1 fruit fly cellular context compared by ENCODE assay signal in genomic region chr2L:12045941-12046855, dm6.
TF ChIP-seq lines count a peak whose summit lies in the region.

Gene CG6770, minus strand, starts transcription at chr2L:12046118.

TF ChIP-seq in whole organism, embryonic, 481 proteins besides CTCF, POLR2A, EP300 and RAD21 (continued from another document and continues in another):
- peak; percentile 72 for TF ChIP-seq run (tag; optimal IDR thresholded peaks at IDR 0.05; lab: Kevin White, UChicago)
- TF ChIP-seq Max (GFP tag; optimal IDR thresholded peaks at IDR 0.05; lab: Kevin White, UChicago) = peak; percentile 61
- TF ChIP-seq ttk (GFP tag; IDR thresholded peaks at IDR 0.05; lab: Robert Waterston, UW) = peak; percentile 81
- TF ChIP-seq nau (GFP tag; optimal IDR thresholded peaks at IDR 0.05; lab: Kevin White, UChicago) = peak; percentile 64
- TF ChIP-seq CG31365 (tag; optimal IDR thresholded peaks at IDR 0.05; lab: Kevin White, UChicago) = peak; percentile 25
- TF ChIP-seq Gug (GFP tag; IDR thresholded peaks at IDR 0.05; lab: Robert Waterston, UW) = no peak; the same call in 3 of the 4 replicates
- peak; percentile 39 for TF ChIP-seq cato (GFP tag; optimal IDR thresholded peaks at IDR 0.05; lab: Kevin White, UChicago; ENCODE audit: borderline replicate concordance)
- peak in 1 of 2 experiments; percentile 74 for TF ChIP-seq Eip74EF (GFP tag; optimal IDR thresholded peaks at IDR 0.05; lab: Kevin White, UChicago)
- TF ChIP-seq CG31441 (GFP tag; IDR thresholded peaks at IDR 0.05; lab: Robert Waterston, UW) = peak; percentile 81
- TF ChIP-seq CG7987 (GFP tag; optimal IDR thresholded peaks at IDR 0.05; lab: Kevin White, UChicago) = peak; percentile 42
- TF ChIP-seq dimm (GFP tag; IDR thresholded peaks at IDR 0.05; lab: Robert Waterston, UW) = peak; percentile 57
- TF ChIP-seq NC2β (GFP tag; optimal IDR thresholded peaks at IDR 0.05; lab: Kevin White, UChicago) = peak; percentile 7
- peak; percentile 57 for TF ChIP-seq Blimp-1 (GFP tag; optimal IDR thresholded peaks at IDR 0.05; lab: Kevin White, UChicago)
- peak; percentile 49 for TF ChIP-seq Vsx1 (GFP tag; optimal IDR thresholded peaks at IDR 0.05; lab: Kevin White, UChicago)
- peak; percentile 67; the same call in 1 of the 2 replicates for TF ChIP-seq CG7372 (GFP tag; IDR thresholded peaks at IDR 0.05; lab: Robert Waterston, UW)
- TF ChIP-seq sug (tag; optimal IDR thresholded peaks at IDR 0.05; lab: Kevin White, UChicago) = peak; percentile 78
- no peak for TF ChIP-seq fru (optimal IDR thresholded peaks at IDR 0.05; lab: Kevin White, UChicago)
- TF ChIP-seq p53 (GFP tag; optimal IDR thresholded peaks at IDR 0.05; lab: Kevin White, UChicago) = peak; percentile 4
- TF ChIP-seq org-1 (GFP tag; optimal IDR thresholded peaks at IDR 0.05; lab: Kevin White, UChicago) = peak; percentile 49
- no peak for TF ChIP-seq CG8089 (GFP tag; optimal IDR thresholded peaks at IDR 0.05; lab: Kevin White, UChicago)
- peak; percentile 67 for TF ChIP-seq Nf-YB (GFP tag; optimal IDR thresholded peaks at IDR 0.05; lab: Kevin White, UChicago)
- TF ChIP-seq repo (GFP tag; optimal IDR thresholded peaks at IDR 0.05; lab: Kevin White, UChicago) = no peak
- TF ChIP-seq CG7745 (tag; optimal IDR thresholded peaks at IDR 0.05; lab: Kevin White, UChicago) = no peak
- peak; percentile 73 for TF ChIP-seq sd (tag; optimal IDR thresholded peaks at IDR 0.05; lab: Kevin White, UChicago)
- peak; percentile 71 for TF ChIP-seq Xbp1 (GFP tag; optimal IDR thresholded peaks at IDR 0.05; lab: Kevin White, UChicago)
- TF ChIP-seq ssp (GFP tag; IDR thresholded peaks at IDR 0.05; lab: Robert Waterston, UW) = peak; percentile 68; the same call in 1 of the 2 replicates
- TF ChIP-seq CG16813 (GFP tag; IDR thresholded peaks at IDR 0.05; lab: Robert Waterston, UW; ENCODE audit: partially characterized antibody) = no peak
- peak; percentile 88 for TF ChIP-seq ranshi (GFP tag; IDR thresholded peaks at IDR 0.05; lab: Robert Waterston, UW)
- no peak for TF ChIP-seq CG10654 (GFP tag; optimal IDR thresholded peaks at IDR 0.05; lab: Kevin White, UChicago)
- peak; percentile 80 for TF ChIP-seq CG14441 (GFP tag; IDR thresholded peaks at IDR 0.05; lab: Robert Waterston, UW)
- TF ChIP-seq yki (optimal IDR thresholded peaks at IDR 0.05; lab: Kevin White, UChicago) = no peak
- TF ChIP-seq CG9215 (GFP tag; IDR thresholded peaks at IDR 0.05; lab: Robert Waterston, UW) = peak; percentile 65
- no peak for TF ChIP-seq HmgD (GFP tag; optimal IDR thresholded peaks at IDR 0.05; lab: Kevin White, UChicago)
- TF ChIP-seq inv (GFP tag; IDR thresholded peaks at IDR 0.05; lab: Robert Waterston, UW; ENCODE audit: partially characterized antibody) = no peak
- no peak for TF ChIP-seq HLHmδ (GFP tag; optimal IDR thresholded peaks at IDR 0.05; lab: Kevin White, UChicago)
- no peak; the same call in 1 of the 2 replicates for TF ChIP-seq CG43689 (GFP tag; IDR thresholded peaks at IDR 0.05; lab: Robert Waterston, UW)
- peak; percentile 78 for TF ChIP-seq Xrp1 (GFP tag; IDR thresholded peaks at IDR 0.05; lab: Robert Waterston, UW)
- no peak for TF ChIP-seq hth (optimal IDR thresholded peaks at IDR 0.05; lab: Kevin White, UChicago)
- TF ChIP-seq ken (GFP tag; IDR thresholded peaks at IDR 0.05; lab: Robert Waterston, UW) = peak; percentile 73
- TF ChIP-seq HLH4C (GFP tag; IDR thresholded peaks at IDR 0.05; lab: Robert Waterston, UW; ENCODE audit: partially characterized antibody) = peak; percentile 34; the same call in 2 of the 3 replicates
- TF ChIP-seq bsh (GFP tag; optimal IDR thresholded peaks at IDR 0.05; lab: Kevin White, UChicago) = peak; percentile 46 to 75
- TF ChIP-seq mirr (GFP tag; optimal IDR thresholded peaks at IDR 0.05; lab: Kevin White, UChicago) = no peak
- no peak for TF ChIP-seq sc (optimal IDR thresholded peaks at IDR 0.05; lab: Kevin White, UChicago)
- TF ChIP-seq sc (GFP tag; optimal IDR thresholded peaks at IDR 0.05; lab: Kevin White, UChicago) = peak; percentile 44
- peak; percentile 48 for TF ChIP-seq CG9609 (GFP tag; optimal IDR thresholded peaks at IDR 0.05; lab: Kevin White, UChicago)
- TF ChIP-seq sens-2 (GFP tag; IDR thresholded peaks at IDR 0.05; lab: Robert Waterston, UW) = peak; percentile 53
- no peak for TF ChIP-seq CG8944 (GFP tag; optimal IDR thresholded peaks at IDR 0.05; lab: Kevin White, UChicago)
- peak; percentile 71 for TF ChIP-seq dpn (GFP tag; optimal IDR thresholded peaks at IDR 0.05; lab: Kevin White, UChicago)
- no peak for TF ChIP-seq Abd-B (GFP tag; optimal IDR thresholded peaks at IDR 0.05; lab: Kevin White, UChicago)
- peak; percentile 28 for TF ChIP-seq ac (GFP tag; optimal IDR thresholded peaks at IDR 0.05; lab: Kevin White, UChicago)
- TF ChIP-seq Rfx (GFP tag; IDR thresholded peaks at IDR 0.05; lab: Robert Waterston, UW) = peak; percentile 94
- TF ChIP-seq CG30431 (GFP tag; optimal IDR thresholded peaks at IDR 0.05; lab: Kevin White, UChicago) = peak; percentile 32
- peak; percentile 41 for TF ChIP-seq CHES-1-like (GFP tag; optimal IDR thresholded peaks at IDR 0.05; lab: Kevin White, UChicago)
- TF ChIP-seq grau (tag; optimal IDR thresholded peaks at IDR 0.05; lab: Kevin White, UChicago) = peak; percentile 88
- TF ChIP-seq Hr51 (GFP tag; optimal IDR thresholded peaks at IDR 0.05; lab: Kevin White, UChicago) = peak; percentile 46 to 83
- peak; percentile 55 for TF ChIP-seq Nf-YA (GFP tag; IDR thresholded peaks at IDR 0.05; lab: Robert Waterston, UW)
- TF ChIP-seq Dbx (GFP tag; IDR thresholded peaks at IDR 0.05; lab: Robert Waterston, UW) = peak; percentile 90
- TF ChIP-seq CG33557 (GFP tag; optimal IDR thresholded peaks at IDR 0.05; lab: Kevin White, UChicago) = no peak
- peak; percentile 81 for TF ChIP-seq HLH3B (GFP tag; IDR thresholded peaks at IDR 0.05; lab: Robert Waterston, UW)
- peak; percentile 51 for TF ChIP-seq Mad (GFP tag; optimal IDR thresholded peaks at IDR 0.05; lab: Kevin White, UChicago)
- peak; percentile 86 for TF ChIP-seq CG11504 (tag; optimal IDR thresholded peaks at IDR 0.05; lab: Kevin White, UChicago)
- TF ChIP-seq zen2 (GFP tag; IDR thresholded peaks at IDR 0.05; lab: Robert Waterston, UW; ENCODE audit: partially characterized antibody) = no peak
- TF ChIP-seq pfk (GFP tag; optimal IDR thresholded peaks at IDR 0.05; lab: Kevin White, UChicago) = peak; percentile 54
- TF ChIP-seq CG6765 (GFP tag; optimal IDR thresholded peaks at IDR 0.05; lab: Kevin White, UChicago) = peak; percentile 89
- no peak for TF ChIP-seq CG2202 (tag; optimal IDR thresholded peaks at IDR 0.05; lab: Kevin White, UChicago)
- peak; percentile 43 for TF ChIP-seq CG18011 (GFP tag; optimal IDR thresholded peaks at IDR 0.05; lab: Kevin White, UChicago)
- TF ChIP-seq ems (GFP tag; optimal IDR thresholded peaks at IDR 0.05; lab: Kevin White, UChicago) = peak; percentile 14
- peak; percentile 70 for TF ChIP-seq CG18476 (GFP tag; optimal IDR thresholded peaks at IDR 0.05; lab: Kevin White, UChicago)
- peak; percentile 14 for TF ChIP-seq CG31388 (GFP tag; optimal IDR thresholded peaks at IDR 0.05; lab: Kevin White, UChicago)
- peak; percentile 8 for TF ChIP-seq gcm2 (GFP tag; optimal IDR thresholded peaks at IDR 0.05; lab: Kevin White, UChicago)
- no peak for TF ChIP-seq z (GFP tag; IDR thresholded peaks at IDR 0.05; lab: Robert Waterston, UW)
- peak; percentile 42; the same call in 1 of the 3 replicates for TF ChIP-seq CG7357 (GFP tag; IDR thresholded peaks at IDR 0.05; lab: Robert Waterston, UW)
- TF ChIP-seq CG11723 (GFP tag; optimal IDR thresholded peaks at IDR 0.05; lab: Kevin White, UChicago) = peak; percentile 58
- peak; percentile 64 for TF ChIP-seq her (GFP tag; optimal IDR thresholded peaks at IDR 0.05; lab: Kevin White, UChicago)
- peak; percentile 88 for TF ChIP-seq Hmr (GFP tag; optimal IDR thresholded peaks at IDR 0.05; lab: Kevin White, UChicago)
- peak; percentile 90 for TF ChIP-seq CG15269 (tag; optimal IDR thresholded peaks at IDR 0.05; lab: Kevin White, UChicago)
- TF ChIP-seq ftz-f1 (GFP tag; optimal IDR thresholded peaks at IDR 0.05; lab: Kevin White, UChicago) = peak; percentile 12
- TF ChIP-seq Optix (GFP tag; IDR thresholded peaks at IDR 0.05; lab: Robert Waterston, UW) = peak; percentile 62; the same call in 2 of the 3 replicates
- TF ChIP-seq CG17612 (GFP tag; IDR thresholded peaks at IDR 0.05; lab: Robert Waterston, UW) = no peak
- peak; percentile 78; the same call in 1 of the 2 replicates for TF ChIP-seq rib (GFP tag; IDR thresholded peaks at IDR 0.05; lab: Robert Waterston, UW)
- TF ChIP-seq CG8924 (tag; optimal IDR thresholded peaks at IDR 0.05; lab: Kevin White, UChicago) = peak; percentile 87
- peak; percentile 81 for TF ChIP-seq HHEX (GFP tag; optimal IDR thresholded peaks at IDR 0.05; lab: Kevin White, UChicago)
- TF ChIP-seq CG15011 (GFP tag; optimal IDR thresholded peaks at IDR 0.05; lab: Kevin White, UChicago) = peak; percentile 65
- TF ChIP-seq CG9932 (GFP tag; IDR thresholded peaks at IDR 0.05; lab: Robert Waterston, UW) = peak; percentile 85
- peak; percentile 53 for TF ChIP-seq CG2116 (GFP tag; optimal IDR thresholded peaks at IDR 0.05; lab: Kevin White, UChicago)
- TF ChIP-seq CG12299 (tag; optimal IDR thresholded peaks at IDR 0.05; lab: Kevin White, UChicago) = peak; percentile 87
- TF ChIP-seq gsb-n (tag; optimal IDR thresholded peaks at IDR 0.05; lab: Kevin White, UChicago) = peak; percentile 45
- peak; percentile 90 for TF ChIP-seq CG10147 (GFP tag; optimal IDR thresholded peaks at IDR 0.05; lab: Kevin White, UChicago)
- TF ChIP-seq CG6654 (GFP tag; optimal IDR thresholded peaks at IDR 0.05; lab: Kevin White, UChicago) = no peak
- TF ChIP-seq aop (GFP tag; IDR thresholded peaks at IDR 0.05; lab: Robert Waterston, UW) = no peak
- TF ChIP-seq Dek (tag; optimal IDR thresholded peaks at IDR 0.05; lab: Kevin White, UChicago) = peak; percentile 87
- TF ChIP-seq Poxn (GFP tag; IDR thresholded peaks at IDR 0.05; lab: Robert Waterston, UW) = 0 out of 2 replicates have a peak, but pooled peaks have one; percentile 40
- TF ChIP-seq gfzf (GFP tag; optimal IDR thresholded peaks at IDR 0.05; lab: Kevin White, UChicago) = no peak
- peak; percentile 4 for TF ChIP-seq CG1792 (GFP tag; optimal IDR thresholded peaks at IDR 0.05; lab: Kevin White, UChicago)
- TF ChIP-seq CG10979 (tag; optimal IDR thresholded peaks at IDR 0.05; lab: Kevin White, UChicago) = peak; percentile 64
- TF ChIP-seq Ptx1 (GFP tag; IDR thresholded peaks at IDR 0.05; lab: Robert Waterston, UW) = peak; percentile 84
- peak; percentile 79 for TF ChIP-seq CG17359 (tag; optimal IDR thresholded peaks at IDR 0.05; lab: Kevin White, UChicago)
- 0 out of 3 replicates have a peak, but pooled peaks have one; percentile 21 for TF ChIP-seq sr (GFP tag; IDR thresholded peaks at IDR 0.05; lab: Robert Waterston, UW)
- peak; percentile 77 for TF ChIP-seq CG30403 (GFP tag; optimal IDR thresholded peaks at IDR 0.05; lab: Kevin White, UChicago)
- peak; percentile 86 for TF ChIP-seq CG7839 (tag; optimal IDR thresholded peaks at IDR 0.05; lab: Kevin White, UChicago)
- TF ChIP-seq Hmx (GFP tag; optimal IDR thresholded peaks at IDR 0.05; lab: Kevin White, UChicago) = peak; percentile 2
- TF ChIP-seq lbe (GFP tag; optimal IDR thresholded peaks at IDR 0.05; lab: Kevin White, UChicago) = peak; percentile 90
- TF ChIP-seq CG4820 (GFP tag; optimal IDR thresholded peaks at IDR 0.05; lab: Kevin White, UChicago) = peak; percentile 27
- peak; percentile 20 for TF ChIP-seq CG30020 (tag; optimal IDR thresholded peaks at IDR 0.05; lab: Kevin White, UChicago)
- peak; percentile 19 for TF ChIP-seq CG4424 (GFP tag; optimal IDR thresholded peaks at IDR 0.05; lab: Kevin White, UChicago)
- TF ChIP-seq Hr78 (GFP tag; optimal IDR thresholded peaks at IDR 0.05; lab: Kevin White, UChicago) = peak in 1 of 2 experiments; percentile 33
- peak in 1 of 2 experiments; percentile 19 for TF ChIP-seq chif (GFP tag; optimal IDR thresholded peaks at IDR 0.05; lab: Kevin White, UChicago)
- TF ChIP-seq CG12071 (GFP tag; optimal IDR thresholded peaks at IDR 0.05; lab: Kevin White, UChicago) = peak; percentile 37
- TF ChIP-seq tll (GFP tag; optimal IDR thresholded peaks at IDR 0.05; lab: Kevin White, UChicago) = no peak
- peak; percentile 59 for TF ChIP-seq wor (GFP tag; IDR thresholded peaks at IDR 0.05; lab: Robert Waterston, UW)
- TF ChIP-seq CG6683 (GFP tag; optimal IDR thresholded peaks at IDR 0.05; lab: Kevin White, UChicago) = peak; percentile 78
- no peak for TF ChIP-seq dm (GFP tag; optimal IDR thresholded peaks at IDR 0.05; lab: Kevin White, UChicago)
- TF ChIP-seq CG1647 (GFP tag; optimal IDR thresholded peaks at IDR 0.05; lab: Kevin White, UChicago) = peak; percentile 57
- TF ChIP-seq Dp (GFP tag; optimal IDR thresholded peaks at IDR 0.05; lab: Kevin White, UChicago) = peak; percentile 28
- TF ChIP-seq CG5953 (GFP tag; IDR thresholded peaks at IDR 0.05; lab: Robert Waterston, UW) = peak; percentile 69
- TF ChIP-seq CG1529 (GFP tag; optimal IDR thresholded peaks at IDR 0.05; lab: Kevin White, UChicago) = peak; percentile 56
- peak; percentile 74 for TF ChIP-seq D19A (tag; optimal IDR thresholded peaks at IDR 0.05; lab: Kevin White, UChicago)
- no peak for TF ChIP-seq fd64A (GFP tag; optimal IDR thresholded peaks at IDR 0.05; lab: Kevin White, UChicago)
- peak; percentile 80 for TF ChIP-seq Ada2b (GFP tag; IDR thresholded peaks at IDR 0.05; lab: Robert Waterston, UW)
- peak; percentile 55 for TF ChIP-seq CG3407 (GFP tag; optimal IDR thresholded peaks at IDR 0.05; lab: Kevin White, UChicago)
- TF ChIP-seq jigr1 (GFP tag; IDR thresholded peaks at IDR 0.05; lab: Robert Waterston, UW) = 0 out of 3 replicates have a peak, but pooled peaks have one; percentile 45
- peak; percentile 66; the same call in 1 of the 3 replicates for TF ChIP-seq H15 (GFP tag; IDR thresholded peaks at IDR 0.05; lab: Robert Waterston, UW)
- TF ChIP-seq Dll (GFP tag; IDR thresholded peaks at IDR 0.05; lab: Robert Waterston, UW; ENCODE audit: partially characterized antibody) = no peak
- no peak for TF ChIP-seq ham (GFP tag; IDR thresholded peaks at IDR 0.05; lab: Robert Waterston, UW)
- peak; percentile 9 for TF ChIP-seq MTF-1 (GFP tag; optimal IDR thresholded peaks at IDR 0.05; lab: Kevin White, UChicago; ENCODE audit: borderline replicate concordance)
- peak; percentile 87 for TF ChIP-seq scrt (GFP tag; optimal IDR thresholded peaks at IDR 0.05; lab: Kevin White, UChicago)
- TF ChIP-seq CG10431 (GFP tag; optimal IDR thresholded peaks at IDR 0.05; lab: Kevin White, UChicago) = peak; percentile 47
- TF ChIP-seq croc (GFP tag; conservative IDR thresholded peaks at IDR 0.05; lab: Robert Waterston, UW) = 0 out of 3 replicates have a peak, but pooled peaks have one; percentile 23
- TF ChIP-seq CG4328 (GFP tag; optimal IDR thresholded peaks at IDR 0.05; lab: Kevin White, UChicago) = peak; percentile 77
- peak; percentile 71 for TF ChIP-seq CG11696 (GFP tag; IDR thresholded peaks at IDR 0.05; lab: Robert Waterston, UW)
